Fruit fly (Drosophila melanogaster): ENCODE results near the gene CG12499.

The CG12499 gene

dm6 chr3R:22464611-22465113, 18.3 kb upstream of the CG12499 start, which contains the start of gene CG7054 (continued):
- TF ChIP-seq Rx (GFP tag; IDR thresholded peaks at IDR 0.05) (no peak), Ravus (GFP tag; IDR thresholded peaks at IDR 0.05) (no peak), CG16779 (GFP tag; IDR thresholded peaks at IDR 0.05) (no peak), sima (GFP tag; optimal IDR thresholded peaks at IDR 0.05) (no peak), Kr (GFP tag; optimal IDR thresholded peaks at IDR 0.05) (no peak), dysf (GFP tag; IDR thresholded peaks at IDR 0.05) (no peak), CG17385 (GFP tag; optimal IDR thresholded peaks at IDR 0.05) (peak; percentile 20), CG9932 (GFP tag; IDR thresholded peaks at IDR 0.05) (peak; percentile 41), Mrtf (GFP tag; IDR thresholded peaks at IDR 0.05) (no peak), toy (GFP tag; IDR thresholded peaks at IDR 0.05) (no peak), hkb (optimal IDR thresholded peaks at IDR 0.05) (no peak), hkb (GFP tag; IDR thresholded peaks at IDR 0.05) (no peak), ERR (GFP tag; optimal IDR thresholded peaks at IDR 0.05) (no peak), abd-A (tag; optimal IDR thresholded peaks at IDR 0.05) (no peak), Sry-β (GFP tag; optimal IDR thresholded peaks at IDR 0.05) (no peak), Lpt (GFP tag; optimal IDR thresholded peaks at IDR 0.05) (no peak), CG11085 (GFP tag; IDR thresholded peaks at IDR 0.05) (no peak), Xrp1 (GFP tag; IDR thresholded peaks at IDR 0.05) (no peak), Bgb (GFP tag; IDR thresholded peaks at IDR 0.05; ENCODE audit: partially characterized antibody) (no peak; the same call in 1 of the 2 replicates), fd3F (GFP tag; optimal IDR thresholded peaks at IDR 0.05) (no peak), Trl (optimal IDR thresholded peaks at IDR 0.05) (no peak), Trl (GFP tag; optimal IDR thresholded peaks at IDR 0.05) (no peak), wor (GFP tag; IDR thresholded peaks at IDR 0.05) (no peak), Gsc (GFP tag; IDR thresholded peaks at IDR 0.05) (no peak), CG17359 (tag; optimal IDR thresholded peaks at IDR 0.05) (no peak), p53 (GFP tag; optimal IDR thresholded peaks at IDR 0.05) (no peak), Ets97D (GFP tag; optimal IDR thresholded peaks at IDR 0.05) (no peak), CG12236 (GFP tag; optimal IDR thresholded peaks at IDR 0.05) (no peak), Doc2 (GFP tag; IDR thresholded peaks at IDR 0.05) (no peak), lbe (GFP tag; optimal IDR thresholded peaks at IDR 0.05) (no peak), org-1 (GFP tag; optimal IDR thresholded peaks at IDR 0.05) (no peak), lola (GFP tag; optimal IDR thresholded peaks at IDR 0.05) (no peak), CG5180 (GFP tag; optimal IDR thresholded peaks at IDR 0.05) (no peak), B-H2 (GFP tag; optimal IDR thresholded peaks at IDR 0.05) (peak; percentile 66), run (tag; optimal IDR thresholded peaks at IDR 0.05) (no peak), ham (GFP tag; IDR thresholded peaks at IDR 0.05) (no peak; the same call in 1 of the 2 replicates), CG34422 (GFP tag; IDR thresholded peaks at IDR 0.05) (no peak), stwl (tag; optimal IDR thresholded peaks at IDR 0.05) (no peak), nmo (GFP tag; optimal IDR thresholded peaks at IDR 0.05) (peak; percentile 24), Max (GFP tag; optimal IDR thresholded peaks at IDR 0.05) (no peak), Ets65A (GFP tag) (no peak), CG2712 (tag; optimal IDR thresholded peaks at IDR 0.05) (no peak), CG1832 (GFP tag; optimal IDR thresholded peaks at IDR 0.05) (no peak), CG10274 (GFP tag; optimal IDR thresholded peaks at IDR 0.05) (peak; percentile 84), chinmo (GFP tag; IDR thresholded peaks at IDR 0.05; ENCODE audit: partially characterized antibody) (0 out of 4 replicates have a peak, but pooled peaks have one; percentile 61), btn (GFP tag; optimal IDR thresholded peaks at IDR 0.05) (no peak), slp2 (GFP tag; optimal IDR thresholded peaks at IDR 0.05) (no peak), YL-1 (GFP tag; optimal IDR thresholded peaks at IDR 0.05) (peak; percentile 25), Bteb2 (GFP tag; optimal IDR thresholded peaks at IDR 0.05) (no peak), CG8359 (GFP tag; optimal IDR thresholded peaks at IDR 0.05; ENCODE audit: borderline replicate concordance) (no peak), ken (GFP tag; IDR thresholded peaks at IDR 0.05) (no peak), schlank (tag; optimal IDR thresholded peaks at IDR 0.05) (no peak), CG31224 (GFP tag; IDR thresholded peaks at IDR 0.05) (no peak)
